Worm (Caenorhabditis elegans) whole organism, L1 larva: Measurements from ENCODE around the gene Y60C6A.2.

Source experiments
- C34B4.2 ChIP-seq: sonication (generic microtip); optimal IDR thresholded peaks from 2 replicates; lab custom pipeline; 2017; ENCODE audit warnings: mild to moderate bottlenecking, missing genetic modification characterization, missing compliant biosample characterization
- F16B12.6 ChIP-seq: fragments of 150-350 bp; optimal IDR thresholded peaks from 2 replicates; lab custom pipeline; 2014; ENCODE audit warnings: missing biosample characterization, missing genetic modification characterization
- egl-13 ChIP-seq: sonication (generic microtip); optimal IDR thresholded peaks from 2 replicates; lab custom pipeline; 2016; ENCODE audit warnings: missing genotype, missing genetic modification reagents, missing genetic modification characterization, missing compliant biosample characterization
- elt-2 ChIP-seq: sonication (generic microtip); optimal IDR thresholded peaks from 2 replicates; lab custom pipeline; 2016; ENCODE audit warnings: missing genetic modification characterization, mild to moderate bottlenecking, inconsistent platforms, missing compliant biosample characterization, missing genetic modification reagents
- elt-3 ChIP-seq, 6 experiments: fragments of 150-350 bp in 1 of 6; sonication (generic microtip); optimal IDR thresholded peaks; 2 replicates each; lab custom pipeline; 2017 to 2018; ENCODE audit warnings: missing biosample characterization in 6 of 6, missing genetic modification characterization in 6 of 6, inconsistent platforms in 1 of 6
- sox-4 ChIP-seq: sonication (generic microtip); optimal IDR thresholded peaks from 2 replicates; lab custom pipeline; 2016; ENCODE audit warnings: missing genetic modification characterization, missing compliant biosample characterization
- swsn-7 ChIP-seq: sonication (generic microtip); optimal IDR thresholded peaks from 2 replicates; lab custom pipeline; 2016; ENCODE audit warnings: missing genetic modification characterization, missing compliant biosample characterization
- unc-62 ChIP-seq: fragments of 150-350 bp; optimal IDR thresholded peaks from 2 replicates; lab custom pipeline; 2014; ENCODE audit warnings: missing biosample characterization, missing genetic modification reagents, missing genetic modification characterization
- ztf-11 ChIP-seq, 2 experiments: sonication (generic microtip); optimal IDR thresholded peaks; 2 replicates each; lab custom pipeline; 2016 to 2017; ENCODE audit warnings: missing genetic modification characterization in 2 of 2, missing biosample characterization in 1 of 2, missing compliant biosample characterization in 1 of 2

DNA sequence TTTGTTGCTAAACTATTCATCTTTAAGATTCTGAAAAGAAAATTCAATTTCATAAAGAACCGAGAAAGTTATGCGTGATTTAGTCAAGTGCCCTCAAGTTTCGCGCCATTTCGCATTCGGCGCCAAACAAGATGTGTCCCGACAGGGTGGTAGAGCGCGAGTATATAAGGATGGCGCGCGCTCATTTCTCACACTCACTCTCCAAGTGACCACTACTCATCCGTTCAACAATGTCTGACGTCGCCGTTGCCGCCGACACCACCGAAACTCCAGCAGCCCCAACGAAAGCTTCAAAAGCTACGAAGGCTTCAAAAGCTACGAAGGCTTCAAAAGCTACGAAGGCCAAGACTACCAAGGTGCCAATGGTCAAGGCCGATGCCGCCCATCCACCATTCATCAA, 31.1 kb downstream of the Y60C6A.2 start, which contains the start of gene hil-4:
- TF ChIP-seq F16B12.6 (tag; lab: Kevin White, UChicago) (no peak), C34B4.2 (tag; lab: Kevin White, UChicago) (no peak), egl-13 (no peak), ztf-11 (tag; optimal IDR thresholded peaks at IDR 0.05; lab: Kevin White, UChicago) (no peak), elt-2 (tag; lab: Kevin White, UChicago) (no peak), sox-4 (tag; lab: Kevin White, UChicago) (no peak), elt-3 (tag; optimal IDR thresholded peaks at IDR 0.05; lab: Kevin White, UChicago) (no peak), swsn-7 (tag; lab: Kevin White, UChicago) (no peak), unc-62 (GFP tag; lab: Kevin White, UChicago) (no peak)
